Fruit fly (Drosophila melanogaster) whole organism, embryonic: ENCODE data around the gene CG31928.
A peak's percentile ranks its signal among the peaks of the same experiment; 100 is the strongest.

ENCODE experiments used
- Atf6 ChIP-seq: fragments of 200-800 bp; sonication (Bioruptor generic); IDR thresholded peaks from 2 replicates; pipeline ENCODE4 v1.3.6; 2022; ENCODE audit warnings: missing biosample characterization, missing genetic modification characterization
- Bdp1 ChIP-seq: fragments of 200-800 bp; sonication (Bioruptor generic); optimal IDR thresholded peaks from 3 replicates; lab custom pipeline; 2016; ENCODE audit warnings: missing biosample characterization, missing genetic modification characterization
- CG10147 ChIP-seq: fragments of 200-800 bp; sonication (Bioruptor generic); optimal IDR thresholded peaks from 2 replicates; lab custom pipeline; 2019; ENCODE audit warnings: missing biosample characterization, mild to moderate bottlenecking, missing genetic modification characterization, moderate library complexity
- CG11560 ChIP-seq: fragments of 200-800 bp; sonication (Bioruptor generic); IDR thresholded peaks from 3 replicates; pipeline ENCODE4 v1.3.6; 2022; ENCODE audit warnings: missing biosample characterization, missing genetic modification characterization
- CG12104 ChIP-seq: fragments of 200-800 bp; sonication (Bioruptor generic); optimal IDR thresholded peaks from 3 replicates; lab custom pipeline; 2016; ENCODE audit warnings: missing biosample characterization, missing genetic modification characterization
- CG1233 ChIP-seq: fragments of 200-800 bp; sonication (Bioruptor generic); optimal IDR thresholded peaks from 4 replicates; lab custom pipeline; 2018; ENCODE audit warnings: missing biosample characterization, mild to moderate bottlenecking, missing genetic modification characterization
- CG14667 ChIP-seq: fragments of 200-800 bp; sonication (Bioruptor generic); IDR thresholded peaks from 2 replicates; pipeline ENCODE4 v1.3.6; 2022; ENCODE audit warnings: missing biosample characterization, missing genetic modification characterization
- CG15514 ChIP-seq: fragments of 200-800 bp; sonication (Bioruptor generic); optimal IDR thresholded peaks from 3 replicates; lab custom pipeline; 2017; ENCODE audit warnings: missing biosample characterization, missing genetic modification characterization, mild to moderate bottlenecking, moderate library complexity, missing genetic modification reagents
- CG15601 ChIP-seq: fragments of 200-800 bp; sonication (Bioruptor generic); optimal IDR thresholded peaks from 3 replicates; lab custom pipeline; 2019; ENCODE audit warnings: missing biosample characterization, mild to moderate bottlenecking, missing genetic modification characterization, moderate library complexity
- CG17186 ChIP-seq: fragments of 200-800 bp; sonication (Bioruptor generic); optimal IDR thresholded peaks from 3 replicates; lab custom pipeline; 2017; ENCODE audit warnings: missing biosample characterization, missing genetic modification reagents, missing genetic modification characterization
- CG17328 ChIP-seq: fragments of 200-800 bp; sonication (Bioruptor generic); IDR thresholded peaks from 2 replicates; pipeline ENCODE4 v1.3.6; 2022; ENCODE audit warnings: missing biosample characterization, missing genetic modification characterization
- CG17361 ChIP-seq: fragments of 200-800 bp; sonication (Bioruptor generic); IDR thresholded peaks from 3 replicates; pipeline ENCODE4 v1.3.6; 2022; ENCODE audit warnings: missing biosample characterization, missing genetic modification characterization
- CG18262 ChIP-seq: fragments of 200-800 bp; optimal IDR thresholded peaks from 3 replicates; lab custom pipeline; 2019; ENCODE audit warnings: missing biosample characterization, mild to moderate bottlenecking, missing genetic modification characterization, moderate library complexity
- CG18599 ChIP-seq: fragments of 200-800 bp; sonication (Bioruptor generic); optimal IDR thresholded peaks from 3 replicates; lab custom pipeline; 2017; ENCODE audit warnings: missing biosample characterization, missing genetic modification characterization, mild to moderate bottlenecking, moderate library complexity, missing genetic modification reagents
- CG30403 ChIP-seq: fragments of 200-800 bp; sonication (Bioruptor generic); optimal IDR thresholded peaks from 3 replicates; lab custom pipeline; 2016; ENCODE audit warnings: missing biosample characterization, missing genetic modification characterization
- CG34422 ChIP-seq: fragments of 200-800 bp; sonication (Bioruptor generic); IDR thresholded peaks from 3 replicates; pipeline ENCODE4 v1.3.6; 2022; ENCODE audit warnings: missing biosample characterization, missing genetic modification characterization
- CG42726 ChIP-seq: fragments of 200-800 bp; sonication (Bioruptor generic); IDR thresholded peaks from 2 replicates; pipeline ENCODE4 v1.3.6; 2022; ENCODE audit warnings: missing biosample characterization, missing genetic modification characterization; ENCODE audit not compliant: partially characterized antibody
- CG4404 ChIP-seq: fragments of 200-800 bp; sonication (Bioruptor generic); IDR thresholded peaks from 2 replicates; pipeline ENCODE4 v1.3.6; 2022; ENCODE audit warnings: missing biosample characterization, missing genetic modification characterization
- CG4617 ChIP-seq: fragments of 200-800 bp; sonication (Bioruptor generic); optimal IDR thresholded peaks from 3 replicates; lab custom pipeline; 2016; ENCODE audit warnings: missing biosample characterization, missing genetic modification characterization, borderline replicate concordance
- CG6813 ChIP-seq: fragments of 200-800 bp; sonication (Bioruptor generic); optimal IDR thresholded peaks from 2 replicates; lab custom pipeline; 2017; ENCODE audit warnings: missing biosample characterization, missing genetic modification characterization, mild to moderate bottlenecking, moderate library complexity, missing genetic modification reagents
- CG7963 ChIP-seq: fragments of 200-800 bp; sonication (Bioruptor generic); IDR thresholded peaks from 3 replicates; pipeline ENCODE4 v1.3.6; 2022; ENCODE audit warnings: missing biosample characterization, missing genetic modification characterization; ENCODE audit not compliant: partially characterized antibody
- CG8359 ChIP-seq: fragments of 200-800 bp; sonication (Bioruptor generic); optimal IDR thresholded peaks from 2 replicates; lab custom pipeline; 2017; ENCODE audit warnings: missing biosample characterization, mild to moderate bottlenecking, missing genetic modification characterization, borderline replicate concordance
- CG9727 ChIP-seq: fragments of 200-800 bp; sonication (Bioruptor generic); optimal IDR thresholded peaks from 3 replicates; lab custom pipeline; 2017; ENCODE audit warnings: missing biosample characterization, mild to moderate bottlenecking, missing genetic modification characterization
- CTCF ChIP-seq: fragments of 200-800 bp; sonication (Bioruptor generic); optimal IDR thresholded peaks from 2 replicates; lab custom pipeline; 2017; ENCODE audit warnings: missing biosample characterization, mild to moderate bottlenecking, missing genetic modification characterization, moderate library complexity
- Dbx ChIP-seq: fragments of 200-800 bp; sonication (Bioruptor generic); IDR thresholded peaks from 3 replicates; pipeline ENCODE4 v1.3.6; 2022; ENCODE audit warnings: missing biosample characterization, missing genetic modification characterization
- Deaf1 ChIP-seq: fragments of 200-800 bp; optimal IDR thresholded peaks from 3 replicates; lab custom pipeline; 2019; ENCODE audit warnings: missing biosample characterization, mild to moderate bottlenecking, missing genetic modification characterization, moderate library complexity
- Gug ChIP-seq: fragments of 200-800 bp; sonication (Bioruptor generic); IDR thresholded peaks from 4 replicates; pipeline ENCODE4 v1.3.6; 2022; ENCODE audit warnings: missing biosample characterization, missing genetic modification characterization
- HHEX ChIP-seq: fragments of 200-800 bp; sonication (Bioruptor generic); optimal IDR thresholded peaks from 3 replicates; lab custom pipeline; 2017; ENCODE audit warnings: missing biosample characterization, mild to moderate bottlenecking, missing genetic modification characterization, missing genetic modification reagents
- HLH4C ChIP-seq: fragments of 200-800 bp; sonication (Bioruptor generic); IDR thresholded peaks from 3 replicates; pipeline ENCODE4 v1.3.6; 2022; ENCODE audit warnings: missing biosample characterization, missing genetic modification characterization; ENCODE audit not compliant: partially characterized antibody
- Myb ChIP-seq: fragments of 200-800 bp; sonication (Bioruptor generic); optimal IDR thresholded peaks from 2 replicates; lab custom pipeline; 2016; ENCODE audit warnings: missing biosample characterization, missing genetic modification characterization
- NC2α ChIP-seq: fragments of 200-800 bp; sonication (Bioruptor generic); optimal IDR thresholded peaks from 2 replicates; lab custom pipeline; 2016; ENCODE audit warnings: missing biosample characterization, missing genetic modification characterization
- NC2β ChIP-seq: fragments of 200-800 bp; sonication (Bioruptor generic); optimal IDR thresholded peaks from 2 replicates; lab custom pipeline; 2016; ENCODE audit warnings: missing biosample characterization, missing genetic modification characterization
- Sin3A ChIP-seq: fragments of >200 bp; optimal IDR thresholded peaks from 2 replicates; lab custom pipeline; 2018
- Usf ChIP-seq: fragments of 200-800 bp; sonication (Bioruptor generic); optimal IDR thresholded peaks from 2 replicates; lab custom pipeline; 2017; ENCODE audit warnings: missing genotype, missing biosample characterization, missing genetic modification characterization
- bsh ChIP-seq, 2 experiments: fragments of 200-800 bp; sonication (Bioruptor generic); optimal IDR thresholded peaks; 2 replicates each; lab custom pipeline; 2017 to 2018; ENCODE audit warnings: mild to moderate bottlenecking in 2 of 2, missing biosample characterization in 2 of 2, missing genetic modification characterization in 2 of 2, moderate library complexity in 1 of 2
- chinmo ChIP-seq: fragments of 200-800 bp; sonication (Bioruptor generic); IDR thresholded peaks from 4 replicates; pipeline ENCODE4 v1.3.6; 2022; ENCODE audit warnings: missing biosample characterization, missing genetic modification characterization; ENCODE audit not compliant: partially characterized antibody
- ci ChIP-seq: fragments of 200-800 bp; sonication (Bioruptor generic); IDR thresholded peaks from 3 replicates; pipeline ENCODE4 v1.3.6; 2022; ENCODE audit warnings: missing biosample characterization, missing genetic modification characterization
- gem ChIP-seq: fragments of 200-800 bp; sonication (Bioruptor generic); optimal IDR thresholded peaks from 2 replicates; lab custom pipeline; 2019; ENCODE audit warnings: missing biosample characterization, mild to moderate bottlenecking, missing genetic modification characterization, moderate library complexity
- ham ChIP-seq: fragments of 200-800 bp; sonication (Bioruptor generic); IDR thresholded peaks from 2 replicates; pipeline ENCODE4 v1.3.6; 2022; ENCODE audit warnings: missing biosample characterization, missing genetic modification characterization
- hb ChIP-seq: fragments of 200-800 bp; sonication (Bioruptor generic); IDR thresholded peaks from 3 replicates; pipeline ENCODE4 v1.3.6; 2022; ENCODE audit warnings: missing biosample characterization, missing genetic modification characterization; ENCODE audit not compliant: partially characterized antibody
- hkb ChIP-seq, 2 experiments: fragments of 200-800 bp in 1 of 2; fragments of >200 bp in 1 of 2; sonication (Bioruptor generic) in 1 of 2; IDR thresholded peaks in 1 of 2; optimal IDR thresholded peaks in 1 of 2; 2 replicates each; pipeline versions ENCODE4 v1.3.6 to Lab custom; 2017 to 2022; ENCODE audit warnings: missing biosample characterization in 1 of 2, missing genetic modification characterization in 1 of 2
- insv ChIP-seq, 2 experiments: fragments of 200-800 bp; sonication (Bioruptor generic); optimal IDR thresholded peaks; 3 replicates each; lab custom pipeline; 2016 to 2018; ENCODE audit warnings: missing biosample characterization in 2 of 2, missing genetic modification characterization in 2 of 2
- kay ChIP-seq: fragments of 200-800 bp; sonication (Bioruptor generic); optimal IDR thresholded peaks from 2 replicates; lab custom pipeline; 2016; ENCODE audit warnings: missing biosample characterization, missing genetic modification characterization
- ken ChIP-seq: fragments of 200-800 bp; sonication (Bioruptor generic); IDR thresholded peaks from 3 replicates; pipeline ENCODE4 v1.3.6; 2022; ENCODE audit warnings: missing biosample characterization, missing genetic modification characterization
- nom ChIP-seq: fragments of 200-800 bp; sonication (Bioruptor generic); optimal IDR thresholded peaks from 2 replicates; lab custom pipeline; 2017; ENCODE audit warnings: missing biosample characterization, missing genetic modification characterization, mild to moderate bottlenecking, moderate library complexity, missing genetic modification reagents
- pfk ChIP-seq: fragments of 200-800 bp; sonication (Bioruptor generic); optimal IDR thresholded peaks from 2 replicates; lab custom pipeline; 2018; ENCODE audit warnings: missing biosample characterization, mild to moderate bottlenecking, missing genetic modification characterization, moderate library complexity
- ro ChIP-seq: fragments of 200-800 bp; sonication (Bioruptor generic); IDR thresholded peaks from 2 replicates; pipeline ENCODE4 v1.3.6; 2022; ENCODE audit warnings: missing biosample characterization, missing genetic modification characterization
- sim ChIP-seq: fragments of 200-800 bp; sonication (Bioruptor generic); IDR thresholded peaks from 2 replicates; pipeline ENCODE4 v1.3.6; 2022; ENCODE audit warnings: missing biosample characterization, missing genetic modification characterization
- twi ChIP-seq: fragments of 200-800 bp; optimal IDR thresholded peaks from 2 replicates; lab custom pipeline; 2019; ENCODE audit warnings: missing biosample characterization, mild to moderate bottlenecking, missing genetic modification characterization, moderate library complexity
- yki ChIP-seq: fragments of >200 bp; optimal IDR thresholded peaks from 3 replicates; lab custom pipeline; 2018

Gene CG31928

dm6 chr2L:1473427-1473826 is 18.7 kb upstream of the CG31928 start (continued):
- peak; percentile 10 for TF ChIP-seq CG6813 (GFP tag; lab: Kevin White, UChicago)
- TF ChIP-seq Bdp1, result peak; percentile 2
- 0 out of 4 replicates have a peak, but pooled peaks have one; percentile 56 for TF ChIP-seq chinmo (GFP tag; lab: Robert Waterston, UW)
- peak; percentile 38 for TF ChIP-seq CG30403 (GFP tag; lab: Kevin White, UChicago)
- no peak for TF ChIP-seq insv (GFP tag; optimal IDR thresholded peaks at IDR 0.05; lab: Kevin White, UChicago)
- peak; percentile 66 for TF ChIP-seq CG9727 (GFP tag; lab: Kevin White, UChicago)
- TF ChIP-seq CG8359 (GFP tag; lab: Kevin White, UChicago), result no peak
- no peak for TF ChIP-seq hkb (optimal IDR thresholded peaks at IDR 0.05; lab: Kevin White, UChicago)
- TF ChIP-seq hkb (GFP tag; IDR thresholded peaks at IDR 0.05; lab: Robert Waterston, UW), result peak; percentile 75
- no peak for TF ChIP-seq kay (GFP tag; lab: Kevin White, UChicago)
- TF ChIP-seq CG34422 (GFP tag; lab: Robert Waterston, UW), result no peak
- no peak for TF ChIP-seq CG42726 (GFP tag; lab: Robert Waterston, UW)
- peak; percentile 14 for TF ChIP-seq CG15601 (tag; lab: Kevin White, UChicago)
- TF ChIP-seq ham (GFP tag; lab: Robert Waterston, UW), result no peak
- no peak for TF ChIP-seq HLH4C (GFP tag; lab: Robert Waterston, UW)
- no peak; the same call in 1 of the 2 replicates for TF ChIP-seq ro
- no peak for TF ChIP-seq CG7963
- TF ChIP-seq CG4404 (GFP tag; lab: Robert Waterston, UW), result peak; percentile 79
- TF ChIP-seq twi (tag; lab: Kevin White, UChicago), result no peak
- no peak for TF ChIP-seq CG17186
- TF ChIP-seq hb, result no peak
- TF ChIP-seq CG11560 (tag; lab: Robert Waterston, UW), result no peak
- peak; percentile 55; the same call in 1 of the 2 replicates for TF ChIP-seq CG14667 (GFP tag; lab: Robert Waterston, UW)
- TF ChIP-seq CTCF (GFP tag; lab: Kevin White, UChicago), result no peak
- peak; percentile 44; the same call in 1 of the 3 replicates for TF ChIP-seq CG17361 (GFP tag; lab: Robert Waterston, UW)
- peak; percentile 56; the same call in 1 of the 3 replicates for TF ChIP-seq ken (GFP tag; lab: Robert Waterston, UW)
- TF ChIP-seq sim (GFP tag; lab: Robert Waterston, UW), result 0 out of 2 replicates have a peak, but pooled peaks have one; percentile 18
- peak in 1 of 2 experiments; percentile 55 for TF ChIP-seq bsh (GFP tag; optimal IDR thresholded peaks at IDR 0.05; lab: Kevin White, UChicago)
- TF ChIP-seq pfk (GFP tag; lab: Kevin White, UChicago), result no peak
- TF ChIP-seq yki (lab: Kevin White, UChicago), result no peak
- TF ChIP-seq CG1233 (GFP tag; lab: Kevin White, UChicago), result no peak
- TF ChIP-seq Gug (GFP tag; lab: Robert Waterston, UW), result peak; percentile 54; the same call in 2 of the 4 replicates
- TF ChIP-seq CG12104, result no peak
- TF ChIP-seq CG4617 (GFP tag; lab: Kevin White, UChicago), result no peak
- peak; percentile 24 for TF ChIP-seq HHEX
- peak; percentile 74 for TF ChIP-seq CG18262 (tag; lab: Kevin White, UChicago)
- no peak for TF ChIP-seq CG10147 (GFP tag; lab: Kevin White, UChicago)
- TF ChIP-seq Sin3A (lab: Kevin White, UChicago), result no peak
- TF ChIP-seq CG18599, result peak; percentile 42
- peak; percentile 32; the same call in 1 of the 2 replicates for TF ChIP-seq Atf6 (GFP tag; lab: Robert Waterston, UW)
- TF ChIP-seq NC2β (GFP tag; lab: Kevin White, UChicago), result no peak
- no peak for TF ChIP-seq nom (GFP tag; lab: Kevin White, UChicago)
- TF ChIP-seq CG17328 (GFP tag; lab: Robert Waterston, UW), result peak; percentile 52; the same call in 1 of the 2 replicates
- peak; percentile 53 for TF ChIP-seq gem (tag; lab: Kevin White, UChicago)
- TF ChIP-seq ci (GFP tag; lab: Robert Waterston, UW), result peak; percentile 59; the same call in 2 of the 3 replicates
- no peak for TF ChIP-seq CG15514
- TF ChIP-seq Myb, result no peak
- TF ChIP-seq NC2α, result no peak
- TF ChIP-seq Dbx, result 0 out of 3 replicates have a peak, but pooled peaks have one; percentile 25
- TF ChIP-seq Deaf1 (tag; lab: Kevin White, UChicago), result no peak
- TF ChIP-seq Usf (GFP tag; lab: Kevin White, UChicago), result no peak
